Worm (Caenorhabditis elegans): Measurements from ENCODE around the gene acs-10.

Gene acs-10

DNA sequence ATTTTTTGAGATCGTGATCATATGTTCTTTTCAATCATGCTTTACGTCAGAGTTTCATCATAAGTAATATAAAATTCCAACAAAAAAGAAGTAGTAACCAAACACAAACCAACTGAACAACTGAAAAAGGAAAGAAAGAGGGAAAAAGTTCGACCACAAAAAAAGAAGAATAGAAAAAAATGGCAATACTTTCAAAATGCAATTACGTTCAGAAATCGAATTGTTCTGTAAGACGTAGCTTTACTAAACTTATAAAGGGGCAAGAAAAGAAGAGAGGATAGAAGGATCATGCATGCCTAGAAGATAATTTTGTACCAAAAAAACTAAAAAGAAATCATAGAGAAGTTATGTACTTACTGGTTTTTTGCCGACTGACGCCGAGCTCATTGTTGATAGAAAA, 5.6 kb upstream of the acs-10 start:
- TF ChIP-seq nhr-28 (tag; optimal IDR thresholded peaks at IDR 0.05) (no peak), lsy-2 (tag; optimal IDR thresholded peaks at IDR 0.05) (no peak), mab-5 (tag; optimal IDR thresholded peaks at IDR 0.05) (no peak), lin-32 (GFP tag; optimal IDR thresholded peaks at IDR 0.05) (no peak), ces-1 (GFP tag; optimal IDR thresholded peaks at IDR 0.05) (peak; percentile 83)

DNA sequence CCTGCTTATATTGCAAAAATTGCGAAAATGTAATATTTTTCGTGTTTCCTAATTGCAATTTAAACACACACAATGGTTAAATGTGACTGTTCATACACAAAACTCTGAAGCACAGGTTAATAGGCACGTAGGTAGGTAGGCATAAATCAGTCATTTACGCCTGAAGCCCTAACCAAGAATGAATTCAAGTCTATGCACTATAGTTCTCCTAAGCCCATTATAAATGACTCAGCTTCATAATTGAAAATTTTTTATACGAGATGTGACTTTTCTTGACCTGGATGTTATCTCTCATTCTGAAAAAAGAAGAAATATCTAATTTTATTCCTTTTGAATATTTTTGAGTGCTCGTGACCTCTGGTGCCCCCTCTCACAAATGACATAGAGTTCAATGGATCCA, 4.5 kb upstream of the acs-10 start:
- no peak for TF ChIP-seq mep-1 (tag; optimal IDR thresholded peaks at IDR 0.05)
- no peak for TF ChIP-seq sem-2 (GFP tag; optimal IDR thresholded peaks at IDR 0.05)
- TF ChIP-seq tbx-8 (GFP tag; optimal IDR thresholded peaks at IDR 0.05) = no peak
- TF ChIP-seq cnd-1 (tag; optimal IDR thresholded peaks at IDR 0.05) = no peak
- TF ChIP-seq elt-1 (tag; optimal IDR thresholded peaks at IDR 0.05; ENCODE audit: borderline replicate concordance, insufficient read depth) = no peak
- no peak for TF ChIP-seq ceh-83 (GFP tag; optimal IDR thresholded peaks at IDR 0.05)
- no peak for TF ChIP-seq elt-3 (tag; optimal IDR thresholded peaks at IDR 0.05)
- TF ChIP-seq nhr-2 (tag; optimal IDR thresholded peaks at IDR 0.05) = no peak
- no peak for TF ChIP-seq hlh-1 (tag; optimal IDR thresholded peaks at IDR 0.05)
- no peak for TF ChIP-seq blmp-1 (tag; optimal IDR thresholded peaks at IDR 0.05)
- TF ChIP-seq lsy-2 (tag; optimal IDR thresholded peaks at IDR 0.05) = no peak
- no peak for TF ChIP-seq ceh-43 (GFP tag; optimal IDR thresholded peaks at IDR 0.05)
- TF ChIP-seq ces-1 (GFP tag; optimal IDR thresholded peaks at IDR 0.05) = no peak
- TF ChIP-seq ham-2 (GFP tag; optimal IDR thresholded peaks at IDR 0.05) = no peak
- TF ChIP-seq sptf-1 (tag; optimal IDR thresholded peaks at IDR 0.05) = no peak
- no peak for TF ChIP-seq snpc-4 (tag; optimal IDR thresholded peaks at IDR 0.05)
- TF ChIP-seq flh-1 (GFP tag; optimal IDR thresholded peaks at IDR 0.05) = no peak

DNA sequence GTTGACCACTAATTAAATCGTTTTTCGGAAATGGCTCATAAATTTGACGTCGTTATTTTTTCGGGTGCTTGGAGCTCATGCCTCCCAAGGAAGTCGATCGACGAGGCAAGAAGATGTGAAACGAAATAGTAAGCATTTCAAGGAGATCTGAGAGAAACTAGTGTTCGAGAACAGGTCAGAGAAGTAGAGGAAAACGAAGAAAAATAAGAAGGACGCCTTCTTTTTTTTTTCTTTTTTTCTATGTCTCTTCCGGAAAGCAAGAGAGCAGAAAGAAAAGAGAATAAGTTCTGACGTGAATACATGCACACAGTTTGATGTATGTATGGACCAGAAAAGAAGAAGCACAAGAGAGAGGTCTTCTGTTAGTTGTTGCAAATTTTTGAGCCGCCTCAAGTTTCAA, 2.7 kb upstream of the acs-10 start:
- TF ChIP-seq lsy-2 (tag; optimal IDR thresholded peaks at IDR 0.05) = no peak
- TF ChIP-seq ces-1 (GFP tag; optimal IDR thresholded peaks at IDR 0.05) = peak; percentile 57
- no peak for TF ChIP-seq unc-120 (tag; optimal IDR thresholded peaks at IDR 0.05; ENCODE audit: poor library complexity, severe bottlenecking)

DNA sequence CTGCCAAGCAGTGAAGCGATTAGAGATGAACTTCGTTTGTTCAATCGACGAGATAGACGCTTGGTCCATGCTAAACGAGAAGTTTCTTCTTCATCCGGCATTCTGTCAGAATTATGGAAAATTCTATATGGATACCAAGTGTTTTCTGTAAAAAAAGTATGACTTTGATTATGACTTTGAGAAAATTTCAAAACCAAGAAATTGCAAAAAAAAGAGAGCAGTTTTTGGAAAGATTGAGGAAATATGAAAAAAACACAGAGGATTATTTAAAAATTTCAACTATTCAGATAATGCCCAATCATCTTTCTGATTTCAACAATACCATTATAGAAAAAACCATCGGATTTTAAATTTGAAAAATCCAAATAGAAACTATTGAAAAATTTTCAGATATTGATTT, 1.0 kb upstream of the acs-10 start, which contains the start of gene par-1:
TSS of gene par-1 (minus strand) at position 101 of the 400 bp plus-strand sequence.
- no peak for TF ChIP-seq sem-2 (GFP tag; optimal IDR thresholded peaks at IDR 0.05)
- no peak for TF ChIP-seq mab-5 (tag; optimal IDR thresholded peaks at IDR 0.05)
- no peak for TF ChIP-seq cnd-1 (tag; optimal IDR thresholded peaks at IDR 0.05)
- no peak for TF ChIP-seq flh-1 (GFP tag; optimal IDR thresholded peaks at IDR 0.05)
- no peak for TF ChIP-seq ceh-43 (GFP tag; optimal IDR thresholded peaks at IDR 0.05)
- no peak for TF ChIP-seq nhr-28 (tag; optimal IDR thresholded peaks at IDR 0.05)
- TF ChIP-seq ztf-11 (tag; optimal IDR thresholded peaks at IDR 0.05) = no peak
- no peak for TF ChIP-seq lin-32 (GFP tag; optimal IDR thresholded peaks at IDR 0.05)
- no peak for TF ChIP-seq bed-3 (GFP tag; optimal IDR thresholded peaks at IDR 0.05)
- no peak for TF ChIP-seq zip-8 (tag; optimal IDR thresholded peaks at IDR 0.05)

DNA sequence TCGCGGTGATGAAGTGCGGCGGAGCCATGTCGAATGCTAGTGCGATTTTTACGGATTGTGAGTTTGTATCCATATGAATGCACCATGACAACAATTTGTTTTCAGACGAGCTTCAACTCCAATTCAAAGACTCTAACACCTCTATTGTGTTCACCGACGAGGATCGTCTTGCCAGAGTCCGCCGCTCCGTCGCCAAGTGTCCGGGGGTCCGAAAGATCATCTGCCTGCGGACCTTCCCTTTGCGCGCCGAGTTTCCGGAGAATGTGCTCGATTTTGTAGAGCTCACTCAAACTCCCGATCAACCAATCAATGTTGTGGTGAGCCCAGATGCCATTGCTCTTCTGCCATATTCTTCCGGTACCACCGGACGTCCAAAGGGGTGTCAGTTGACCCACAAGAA, 815 bp downstream of the acs-10 start:
- TF ChIP-seq mep-1 (tag; optimal IDR thresholded peaks at IDR 0.05) (no peak), ztf-11 (tag; optimal IDR thresholded peaks at IDR 0.05) (no peak), hlh-1 (tag; optimal IDR thresholded peaks at IDR 0.05) (no peak), zip-8 (tag; optimal IDR thresholded peaks at IDR 0.05) (no peak), nhr-2 (tag; optimal IDR thresholded peaks at IDR 0.05) (no peak), sptf-1 (tag; optimal IDR thresholded peaks at IDR 0.05) (no peak), cnd-1 (tag; optimal IDR thresholded peaks at IDR 0.05) (no peak), unc-62 (GFP tag; optimal IDR thresholded peaks at IDR 0.05) (no peak), M03D4.4 (tag; optimal IDR thresholded peaks at IDR 0.05) (no peak), ham-2 (GFP tag; optimal IDR thresholded peaks at IDR 0.05) (no peak), flh-1 (GFP tag; optimal IDR thresholded peaks at IDR 0.05) (no peak), nhr-12 (tag; optimal IDR thresholded peaks at IDR 0.05) (no peak), lsy-2 (tag; optimal IDR thresholded peaks at IDR 0.05) (no peak), bed-3 (GFP tag; optimal IDR thresholded peaks at IDR 0.05) (no peak), mab-5 (tag; optimal IDR thresholded peaks at IDR 0.05) (no peak), pha-4 (tag; optimal IDR thresholded peaks at IDR 0.05) (no peak), drap-1 (GFP tag; optimal IDR thresholded peaks at IDR 0.05) (no peak)

DNA sequence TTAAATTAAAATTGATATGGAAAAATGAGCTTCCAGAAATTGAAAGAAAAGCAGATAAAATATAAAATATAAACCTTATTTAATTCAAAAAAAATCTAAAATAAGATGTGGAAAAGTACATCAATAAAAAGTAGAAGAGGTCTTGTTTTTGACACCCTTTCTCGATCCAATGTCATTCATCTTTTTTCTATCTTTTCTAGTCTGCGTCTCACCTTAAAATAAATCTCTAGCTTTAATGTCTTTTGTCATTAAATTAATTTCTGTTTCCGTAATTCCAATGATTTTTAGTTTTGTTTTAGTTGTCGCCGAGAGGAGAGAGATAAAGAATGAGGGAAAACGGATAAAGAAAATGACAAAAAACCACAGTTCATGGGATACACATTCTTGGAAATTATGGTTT, 2.8 kb downstream of the acs-10 start:
- TF ChIP-seq ztf-11 (tag; optimal IDR thresholded peaks at IDR 0.05) (no peak), sem-2 (GFP tag; optimal IDR thresholded peaks at IDR 0.05) (no peak), sptf-1 (tag; optimal IDR thresholded peaks at IDR 0.05) (no peak), ceh-83 (GFP tag; optimal IDR thresholded peaks at IDR 0.05) (no peak), nhr-2 (tag; optimal IDR thresholded peaks at IDR 0.05) (no peak), unc-120 (tag; optimal IDR thresholded peaks at IDR 0.05; ENCODE audit: poor library complexity, severe bottlenecking) (no peak), elt-3 (tag; optimal IDR thresholded peaks at IDR 0.05) (no peak), cnd-1 (tag; optimal IDR thresholded peaks at IDR 0.05) (no peak), drap-1 (GFP tag; optimal IDR thresholded peaks at IDR 0.05) (no peak), nhr-76 (tag; optimal IDR thresholded peaks at IDR 0.05) (no peak), snpc-4 (tag; optimal IDR thresholded peaks at IDR 0.05) (no peak), mab-5 (tag; optimal IDR thresholded peaks at IDR 0.05) (no peak), nhr-12 (tag; optimal IDR thresholded peaks at IDR 0.05) (no peak), bed-3 (GFP tag; optimal IDR thresholded peaks at IDR 0.05) (no peak)
